Worm (Caenorhabditis elegans) whole organism, midembryonic: ENCODE measurements around the gene srw-4.

ENCODE experiments used
- med-1 ChIP-seq: sonication (generic microtip); optimal IDR thresholded peaks from 2 replicates; lab custom pipeline; 2017; ENCODE audit warnings: missing genetic modification characterization, mild to moderate bottlenecking, missing compliant biosample characterization, antibody characterized with exemption, missing genetic modification reagents; ENCODE audit not compliant: insufficient read depth
- ztf-29 ChIP-seq: fragments of 200-800 bp; sonication (Bioruptor generic); IDR thresholded peaks from 2 replicates; pipeline ENCODE4 v1.3.6; 2022; ENCODE audit warnings: missing genetic modification reagents, missing genetic modification characterization, missing compliant biosample characterization

ce11 chrV:2934075-2934474 is 45.5 kb upstream of the srw-4 start, which contains the start of gene srh-247:
- TF ChIP-seq ztf-29 (no peak), med-1 (GFP tag; lab: Kevin White, UChicago) (no peak)
